Worm (Caenorhabditis elegans) whole organism, L3 larva: ENCODE results near the gene C03H5.3.

Experiments
- ZK546.5 ChIP-seq: sonication (generic microtip); optimal IDR thresholded peaks from 2 replicates; lab custom pipeline; 2017; ENCODE audit warnings: missing biosample characterization, missing genetic modification characterization
- aly-2 ChIP-seq: fragments of 150-350 bp; optimal IDR thresholded peaks from 2 replicates; lab custom pipeline; 2014; ENCODE audit warnings: missing biosample characterization, missing genetic modification characterization
- ama-1 ChIP-seq: fragments of 150-350 bp; optimal IDR thresholded peaks from 2 replicates; lab custom pipeline; 2018
- ceh-16 ChIP-seq: sonication (generic microtip); optimal IDR thresholded peaks from 2 replicates; lab custom pipeline; 2017; ENCODE audit warnings: missing biosample characterization, missing genetic modification characterization
- ceh-82 ChIP-seq: fragments of 150-350 bp; optimal IDR thresholded peaks from 2 replicates; lab custom pipeline; 2014; ENCODE audit warnings: missing biosample characterization, missing genetic modification characterization
- ceh-9 ChIP-seq: sonication (generic microtip); optimal IDR thresholded peaks from 2 replicates; lab custom pipeline; 2018; ENCODE audit warnings: missing biosample characterization, missing genetic modification characterization
- daf-12 ChIP-seq: fragments of 150-350 bp; optimal IDR thresholded peaks from 2 replicates; lab custom pipeline; 2014; ENCODE audit warnings: missing biosample characterization, missing genetic modification reagents, missing genetic modification characterization
- egl-27 ChIP-seq: sonication (generic microtip); optimal IDR thresholded peaks from 4 replicates; lab custom pipeline; 2017; ENCODE audit warnings: missing biosample characterization, missing genetic modification reagents, missing genetic modification characterization
- egl-5 ChIP-seq: fragments of 150-350 bp; optimal IDR thresholded peaks from 2 replicates; lab custom pipeline; 2017; ENCODE audit warnings: missing biosample characterization, missing genetic modification reagents, missing genetic modification characterization, inconsistent platforms
- elt-1 ChIP-seq: fragments of 150-350 bp; optimal IDR thresholded peaks from 2 replicates; lab custom pipeline; 2014; ENCODE audit warnings: missing biosample characterization, missing genetic modification characterization
- elt-2 ChIP-seq: sonication (generic microtip); optimal IDR thresholded peaks from 2 replicates; lab custom pipeline; 2016; ENCODE audit warnings: missing genetic modification reagents, mild to moderate bottlenecking, missing genetic modification characterization, missing compliant biosample characterization
- elt-3 ChIP-seq, 3 experiments: fragments of 150-350 bp in 1 of 3; sonication (generic microtip) in 2 of 3; optimal IDR thresholded peaks; 2 replicates in 2 of 3; 4 replicates in 1 of 3; lab custom pipeline; 2014 to 2017; ENCODE audit warnings: missing biosample characterization in 3 of 3, missing genetic modification characterization in 3 of 3
- fkh-10 ChIP-seq: sonication (generic microtip); optimal IDR thresholded peaks from 2 replicates; lab custom pipeline; 2017; ENCODE audit warnings: missing biosample characterization, missing genetic modification reagents, missing genetic modification characterization
- fos-1 ChIP-seq: fragments of 150-350 bp; optimal IDR thresholded peaks from 2 replicates; lab custom pipeline; 2014; ENCODE audit warnings: missing biosample characterization, missing genetic modification characterization
- hmg-11 ChIP-seq: sonication (generic microtip); optimal IDR thresholded peaks from 2 replicates; lab custom pipeline; 2016; ENCODE audit warnings: missing genetic modification characterization, missing compliant biosample characterization
- jun-1 ChIP-seq: fragments of 150-350 bp; optimal IDR thresholded peaks from 2 replicates; lab custom pipeline; 2014; ENCODE audit warnings: missing biosample characterization, missing genetic modification reagents, missing genetic modification characterization
- lin-15B ChIP-seq: fragments of 150-350 bp; optimal IDR thresholded peaks from 2 replicates; lab custom pipeline; 2014; ENCODE audit warnings: missing biosample characterization, missing genetic modification characterization
- lin-39 ChIP-seq: fragments of 150-350 bp; optimal IDR thresholded peaks from 2 replicates; lab custom pipeline; 2018; ENCODE audit warnings: missing biosample characterization, missing genetic modification reagents, missing genetic modification characterization
- lsy-12 ChIP-seq: sonication (generic microtip); optimal IDR thresholded peaks from 2 replicates; lab custom pipeline; 2016; ENCODE audit warnings: mild to moderate bottlenecking, missing genetic modification characterization, missing compliant biosample characterization
- mdl-1 ChIP-seq: fragments of 150-350 bp; optimal IDR thresholded peaks from 2 replicates; lab custom pipeline; 2014; ENCODE audit warnings: missing biosample characterization, missing genetic modification characterization
- mml-1 ChIP-seq: fragments of 150-350 bp; sonication (generic microtip); optimal IDR thresholded peaks from 3 replicates; lab custom pipeline; 2014; ENCODE audit warnings: missing biosample characterization, missing genetic modification characterization
- nfya-1 ChIP-seq: sonication (generic microtip); optimal IDR thresholded peaks from 2 replicates; lab custom pipeline; 2017; ENCODE audit warnings: missing genetic modification characterization, mild to moderate bottlenecking, missing compliant biosample characterization, antibody characterized with exemption, moderate library complexity; ENCODE audit not compliant: insufficient read depth
- nhr-11 ChIP-seq: fragments of 150-350 bp; optimal IDR thresholded peaks from 2 replicates; lab custom pipeline; 2014; ENCODE audit warnings: missing biosample characterization, missing genetic modification characterization
- nhr-12 ChIP-seq: fragments of 150-350 bp; optimal IDR thresholded peaks from 2 replicates; lab custom pipeline; 2014; ENCODE audit warnings: missing biosample characterization, missing genetic modification characterization
- nhr-23 ChIP-seq: fragments of 150-350 bp; optimal IDR thresholded peaks from 2 replicates; lab custom pipeline; 2014; ENCODE audit warnings: missing biosample characterization, missing genetic modification reagents, missing genetic modification characterization
- nhr-237 ChIP-seq: fragments of 150-350 bp; optimal IDR thresholded peaks from 2 replicates; lab custom pipeline; 2014; ENCODE audit warnings: missing biosample characterization, missing genetic modification characterization
- nhr-28 ChIP-seq: fragments of 150-350 bp; optimal IDR thresholded peaks from 2 replicates; lab custom pipeline; 2014; ENCODE audit warnings: missing biosample characterization, missing genetic modification characterization
- nhr-67 ChIP-seq: fragments of 150-350 bp; optimal IDR thresholded peaks from 2 replicates; lab custom pipeline; 2014; ENCODE audit warnings: missing biosample characterization, missing genetic modification characterization
- nhr-76 ChIP-seq: fragments of 150-350 bp; sonication (generic microtip); optimal IDR thresholded peaks from 5 replicates; lab custom pipeline; 2014; ENCODE audit warnings: missing biosample characterization, missing genetic modification characterization
- pha-4 ChIP-seq: fragments of 150-350 bp; optimal IDR thresholded peaks from 2 replicates; lab custom pipeline; 2014; ENCODE audit warnings: missing biosample characterization, missing genetic modification reagents, missing genetic modification characterization
- pqm-1 ChIP-seq: fragments of 150-350 bp; optimal IDR thresholded peaks from 2 replicates; lab custom pipeline; 2017; ENCODE audit warnings: missing biosample characterization, missing genetic modification characterization, inconsistent platforms
- skn-1 ChIP-seq: fragments of 150-350 bp; optimal IDR thresholded peaks from 2 replicates; lab custom pipeline; 2014; ENCODE audit warnings: missing biosample characterization, missing genetic modification characterization
- tbx-2 ChIP-seq: sonication (generic microtip); optimal IDR thresholded peaks from 2 replicates; lab custom pipeline; 2016; ENCODE audit warnings: mild to moderate bottlenecking, missing genetic modification characterization, missing compliant biosample characterization
- unc-62 ChIP-seq: fragments of 150-350 bp; sonication (generic microtip); optimal IDR thresholded peaks from 4 replicates; lab custom pipeline; 2014; ENCODE audit warnings: missing biosample characterization, missing genetic modification reagents, missing genetic modification characterization
- zag-1 ChIP-seq: fragments of 150-350 bp; optimal IDR thresholded peaks from 2 replicates; lab custom pipeline; 2014; ENCODE audit warnings: missing biosample characterization, missing genetic modification characterization
- ztf-4 ChIP-seq: fragments of 150-350 bp; optimal IDR thresholded peaks from 2 replicates; lab custom pipeline; 2014; ENCODE audit warnings: missing biosample characterization, missing genetic modification characterization

C03H5.3 gene

DNA sequence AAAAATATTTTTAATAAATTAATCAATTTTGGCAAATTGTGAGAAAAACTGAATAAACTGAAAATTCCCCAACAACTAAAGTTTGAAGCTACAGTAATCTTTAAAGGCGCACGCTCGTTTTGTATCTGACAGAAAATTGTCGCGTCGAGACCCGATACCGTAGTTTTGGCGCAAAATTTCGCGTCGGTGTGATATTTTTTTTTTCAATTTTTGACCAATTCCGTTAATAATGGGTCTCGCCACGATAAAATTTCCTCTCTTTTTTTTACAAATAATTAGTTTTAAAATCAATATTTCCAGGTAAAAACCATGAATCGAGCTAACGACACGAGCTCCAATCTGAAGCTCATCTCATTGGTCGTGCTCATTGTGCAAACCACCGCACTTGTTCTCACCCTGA is 2.6 kb downstream of the C03H5.3 start, which contains the start of gene nstp-4:
Gene nstp-4, plus strand, starts transcription at position 301 of the 400 bp plus-strand sequence.
- TF ChIP-seq ceh-9 (tag; lab: Kevin White, UChicago) (no peak), ztf-4 (tag; lab: Kevin White, UChicago) (no peak), nhr-76 (no peak), nhr-12 (tag; lab: Kevin White, UChicago) (no peak), ama-1 (no peak), lin-39 (tag; lab: Kevin White, UChicago) (no peak), aly-2 (tag; lab: Kevin White, UChicago) (no peak), ceh-82 (tag; lab: Kevin White, UChicago) (no peak), nhr-67 (tag; lab: Kevin White, UChicago) (no peak), skn-1 (tag; lab: Kevin White, UChicago) (no peak), daf-12 (tag; lab: Kevin White, UChicago) (no peak), nfya-1 (no peak), jun-1 (no peak), nhr-23 (tag; lab: Kevin White, UChicago) (no peak), egl-5 (tag; lab: Kevin White, UChicago) (no peak)

DNA sequence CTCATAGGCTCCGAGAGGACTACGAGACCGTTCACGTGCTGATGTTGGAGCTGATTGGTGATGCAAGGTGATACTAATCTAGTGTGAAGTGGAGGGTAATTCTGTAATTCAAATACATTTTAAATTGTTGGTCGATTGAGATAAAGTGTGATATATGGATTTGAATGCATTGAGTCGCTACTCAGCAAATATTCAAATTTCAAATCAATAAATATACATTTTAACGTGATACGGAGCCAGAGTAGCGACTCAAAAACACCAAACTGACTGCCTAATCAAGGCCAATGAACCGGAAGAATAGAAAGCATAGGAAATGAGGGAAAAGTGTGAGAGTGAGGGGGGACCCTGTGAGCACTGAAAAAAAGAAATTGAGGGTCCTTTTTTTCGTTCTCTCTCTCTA is 13.4 kb downstream of the C03H5.3 start, which contains the start of gene C03H5.6:
Gene C03H5.6, minus strand, starts transcription at position 101 of the 400 bp plus-strand sequence.
- TF ChIP-seq egl-27 (tag; lab: Kevin White, UChicago) (no peak), pha-4 (tag; lab: Kevin White, UChicago) (no peak), aly-2 (tag; lab: Kevin White, UChicago) (no peak), nhr-23 (tag; lab: Kevin White, UChicago) (no peak)

DNA sequence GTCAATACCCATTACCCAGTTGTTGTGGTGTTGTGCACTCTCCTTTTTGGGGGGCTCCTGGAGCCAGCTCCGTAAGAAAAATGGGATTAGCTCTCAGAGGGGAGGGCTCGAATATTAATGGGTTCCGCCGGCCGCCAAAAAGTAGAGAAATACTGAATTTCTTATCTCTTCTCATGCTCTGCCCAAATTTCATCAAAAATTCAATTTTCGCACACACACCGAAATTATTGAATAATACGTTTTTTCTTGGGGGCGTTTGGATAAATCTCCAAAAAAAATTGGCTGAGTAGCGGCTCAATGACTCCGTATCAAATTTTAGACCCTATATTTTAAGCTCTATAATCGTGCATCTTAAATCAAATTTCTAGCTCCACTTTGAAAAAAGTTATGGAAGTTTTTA is 14.3 kb downstream of the C03H5.3 start:
- TF ChIP-seq pqm-1 (no peak), lin-39 (tag; lab: Kevin White, UChicago) (peak; percentile 41), aly-2 (tag; lab: Kevin White, UChicago) (no peak), elt-1 (tag; lab: Kevin White, UChicago) (no peak), mml-1 (tag; lab: Kevin White, UChicago) (no peak), egl-5 (tag; lab: Kevin White, UChicago) (peak; percentile 1)
- TF ChIP-seq, all 47 proteins: peak for 2

DNA sequence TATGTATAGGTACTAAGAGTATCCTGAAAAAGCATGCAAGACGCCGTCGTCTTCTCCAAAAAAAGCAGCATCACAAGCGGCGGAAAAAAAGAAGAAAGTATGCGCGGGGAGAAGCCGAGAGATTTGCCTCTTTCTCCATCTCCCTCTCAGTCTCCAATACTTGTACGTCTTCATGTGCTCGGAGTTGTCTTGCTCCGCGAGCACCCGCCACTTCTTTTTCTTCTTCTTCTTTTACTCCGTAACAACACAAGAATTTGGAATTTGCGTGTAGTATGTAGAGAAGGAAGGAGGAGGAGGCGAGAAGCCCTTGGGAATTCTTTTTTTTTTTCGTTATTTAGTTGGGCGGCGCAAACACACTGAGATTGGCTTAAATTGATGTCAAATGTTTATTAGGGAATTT is 15.3 kb downstream of the C03H5.3 start:
- TF ChIP-seq nhr-12 (tag; lab: Kevin White, UChicago) (no peak), zag-1 (tag; lab: Kevin White, UChicago) (no peak), fos-1 (tag; lab: Kevin White, UChicago) (no peak), tbx-2 (tag; lab: Kevin White, UChicago) (no peak), unc-62 (GFP tag; lab: Kevin White, UChicago) (no peak), hmg-11 (tag; lab: Kevin White, UChicago) (peak; percentile 77), nfya-1 (peak; percentile 57), lin-39 (tag; lab: Kevin White, UChicago) (peak; percentile 20), ceh-16 (no peak), lin-15B (tag; lab: Kevin White, UChicago) (peak; percentile 8), nhr-11 (tag; lab: Kevin White, UChicago) (no peak), fkh-10 (peak; percentile 46), elt-3 (tag; optimal IDR thresholded peaks at IDR 0.05; lab: Kevin White, UChicago) (no peak), nhr-28 (tag; lab: Kevin White, UChicago) (no peak), mdl-1 (no peak), nhr-237 (tag; lab: Kevin White, UChicago) (no peak)
- TF ChIP-seq, all 47 proteins: peak for 5

DNA sequence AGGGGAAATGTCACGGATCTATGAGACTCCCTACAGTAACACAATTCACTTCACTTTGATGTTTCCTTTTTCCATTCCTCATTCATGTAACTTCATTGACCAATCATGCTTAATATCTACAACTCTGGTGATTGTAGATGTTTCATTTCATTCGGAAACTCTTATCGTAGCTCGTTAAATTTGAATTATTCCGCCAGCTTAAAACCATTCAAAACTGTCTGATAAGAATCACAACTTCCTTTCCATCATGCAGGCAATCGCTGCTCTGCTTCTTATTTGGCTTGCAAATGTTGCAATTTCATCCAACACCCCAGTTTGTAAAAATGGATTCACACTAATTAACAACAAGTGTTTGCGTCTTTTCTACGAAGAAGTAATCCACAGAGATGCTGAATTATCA is 16.5 kb downstream of the C03H5.3 start, which contains the start of gene clec-10:
Gene clec-10, plus strand, starts transcription at position 244 of the 400 bp plus-strand sequence.
- no peak for TF ChIP-seq elt-1 (tag; lab: Kevin White, UChicago)
- TF ChIP-seq elt-2 (tag; lab: Kevin White, UChicago) = peak; percentile 62
- TF ChIP-seq ceh-82 (tag; lab: Kevin White, UChicago) = no peak
- TF ChIP-seq ZK546.5 (tag; lab: Kevin White, UChicago) = no peak
- TF ChIP-seq nhr-11 (tag; lab: Kevin White, UChicago) = no peak
- peak; percentile 43 for TF ChIP-seq pqm-1
- TF ChIP-seq egl-5 (tag; lab: Kevin White, UChicago) = no peak
- no peak for TF ChIP-seq ceh-9 (tag; lab: Kevin White, UChicago)
- no peak for TF ChIP-seq mdl-1
- TF ChIP-seq lsy-12 (tag; lab: Kevin White, UChicago) = no peak
- no peak for TF ChIP-seq nfya-1
